Worm (Caenorhabditis elegans): ENCODE data around the gene nspb-12.

The nspb-12 gene

DNA sequence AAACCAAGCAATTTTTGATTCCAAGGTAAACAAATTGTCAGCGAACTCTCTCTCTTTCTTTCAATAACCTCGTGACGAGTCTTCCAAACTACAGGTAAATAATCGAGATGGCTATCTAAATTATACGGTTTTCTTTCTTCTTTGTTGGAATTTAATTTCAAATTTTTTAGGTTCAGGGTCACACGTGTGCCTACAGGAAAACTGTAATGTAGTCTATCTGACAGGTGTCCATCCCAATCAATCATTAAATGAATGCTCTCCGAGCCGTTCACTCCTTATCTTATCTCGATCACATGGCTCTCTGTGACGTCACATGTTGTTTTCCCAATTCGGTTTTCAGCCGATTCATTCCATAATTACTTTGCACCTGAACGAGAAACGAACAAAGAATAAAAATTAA lies 15.5 kb downstream of the nspb-12 start:
- no peak for TF ChIP-seq sem-4 (tag; optimal IDR thresholded peaks at IDR 0.05)
- TF ChIP-seq ama-1 (optimal IDR thresholded peaks at IDR 0.05) = peak; percentile 46
- no peak for TF ChIP-seq nhr-21 (tag; optimal IDR thresholded peaks at IDR 0.05)
- TF ChIP-seq mbf-1 (tag; optimal IDR thresholded peaks at IDR 0.05) = no peak
- TF ChIP-seq crh-2 (tag; optimal IDR thresholded peaks at IDR 0.05) = peak; percentile 36
- no peak for TF ChIP-seq peb-1 (tag; optimal IDR thresholded peaks at IDR 0.05)
- no peak for TF ChIP-seq F13H6.1 (tag; optimal IDR thresholded peaks at IDR 0.05)
- TF ChIP-seq ceh-82 (tag; optimal IDR thresholded peaks at IDR 0.05) = no peak
- peak; percentile 16 for TF ChIP-seq C34F6.9 (tag; optimal IDR thresholded peaks at IDR 0.05)
- TF ChIP-seq nhr-25 (tag; optimal IDR thresholded peaks at IDR 0.05) = peak; percentile 62

DNA sequence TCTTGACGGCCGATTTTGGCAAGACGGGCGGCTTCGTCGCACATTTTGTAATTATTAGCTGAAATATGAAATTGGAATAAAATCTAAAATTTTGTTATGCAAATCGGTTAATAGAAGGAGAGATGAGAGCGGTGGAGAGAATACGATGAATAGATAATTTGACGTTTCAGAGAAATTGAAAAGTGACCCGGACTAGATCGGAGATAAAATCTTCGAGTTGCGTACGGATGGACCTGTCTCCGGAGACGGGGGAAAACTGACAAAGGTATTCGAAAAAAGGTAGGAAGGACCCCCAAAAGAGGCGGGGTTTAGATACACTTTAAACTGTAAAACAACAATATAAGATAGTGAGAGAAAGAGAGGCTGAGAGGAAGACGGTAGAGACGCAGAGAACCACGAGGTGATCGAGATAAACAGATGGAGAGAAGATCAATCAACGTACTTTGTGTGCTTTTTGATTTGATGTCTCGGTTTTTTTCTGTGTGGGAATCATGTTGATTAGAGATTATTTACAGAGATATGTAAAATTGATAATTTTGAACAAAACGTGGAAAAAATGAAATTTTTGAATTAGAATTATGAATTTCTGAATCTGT lies 16.4 kb downstream of the nspb-12 start, which contains the start of gene F09F7.6:
Gene F09F7.6 (minus strand): TSS at position 64 of the 596 bp plus-strand sequence.
- TF ChIP-seq unc-55 (GFP tag; optimal IDR thresholded peaks at IDR 0.05) (no peak), nhr-11 (tag; optimal IDR thresholded peaks at IDR 0.05) (no peak), crh-2 (tag; optimal IDR thresholded peaks at IDR 0.05) (peak; percentile 78), lin-11 (tag; optimal IDR thresholded peaks at IDR 0.05) (no peak), ama-1 (optimal IDR thresholded peaks at IDR 0.05) (peak; percentile 15), gmeb-1 (tag; optimal IDR thresholded peaks at IDR 0.05) (peak; percentile 60), blmp-1 (tag; optimal IDR thresholded peaks at IDR 0.05; ENCODE audit: insufficient read depth) (peak; percentile 48), sem-4 (tag; optimal IDR thresholded peaks at IDR 0.05) (no peak), unc-39 (tag; optimal IDR thresholded peaks at IDR 0.05) (no peak), ceh-82 (tag; optimal IDR thresholded peaks at IDR 0.05) (no peak), sma-9 (GFP tag; optimal IDR thresholded peaks at IDR 0.05) (peak; percentile 95), sma-9 (tag; optimal IDR thresholded peaks at IDR 0.05) (peak; percentile 36), sma-3 (GFP tag; optimal IDR thresholded peaks at IDR 0.05) (peak; percentile 82), nhr-129 (tag; optimal IDR thresholded peaks at IDR 0.05) (peak; percentile 91), lsy-2 (tag; optimal IDR thresholded peaks at IDR 0.05) (peak in 1 of 2 experiments; percentile 74), nhr-25 (tag; optimal IDR thresholded peaks at IDR 0.05) (peak; percentile 79), F13H6.1 (tag; optimal IDR thresholded peaks at IDR 0.05) (peak; percentile 75), mbf-1 (tag; optimal IDR thresholded peaks at IDR 0.05) (no peak), C34F6.9 (tag; optimal IDR thresholded peaks at IDR 0.05) (peak; percentile 65), nhr-23 (tag; optimal IDR thresholded peaks at IDR 0.05) (no peak), mdl-1 (tag; optimal IDR thresholded peaks at IDR 0.05) (peak; percentile 65 to 68), lin-39 (tag; optimal IDR thresholded peaks at IDR 0.05) (no peak), Y55F3AM.14 (GFP tag; optimal IDR thresholded peaks at IDR 0.05) (no peak), nhr-21 (tag; optimal IDR thresholded peaks at IDR 0.05) (peak; percentile 74), ztf-4 (tag; optimal IDR thresholded peaks at IDR 0.05) (peak; percentile 46), elt-1 (tag; optimal IDR thresholded peaks at IDR 0.05) (peak; percentile 40), aly-2 (tag; optimal IDR thresholded peaks at IDR 0.05) (no peak), fos-1 (tag; optimal IDR thresholded peaks at IDR 0.05) (peak; percentile 51)

DNA sequence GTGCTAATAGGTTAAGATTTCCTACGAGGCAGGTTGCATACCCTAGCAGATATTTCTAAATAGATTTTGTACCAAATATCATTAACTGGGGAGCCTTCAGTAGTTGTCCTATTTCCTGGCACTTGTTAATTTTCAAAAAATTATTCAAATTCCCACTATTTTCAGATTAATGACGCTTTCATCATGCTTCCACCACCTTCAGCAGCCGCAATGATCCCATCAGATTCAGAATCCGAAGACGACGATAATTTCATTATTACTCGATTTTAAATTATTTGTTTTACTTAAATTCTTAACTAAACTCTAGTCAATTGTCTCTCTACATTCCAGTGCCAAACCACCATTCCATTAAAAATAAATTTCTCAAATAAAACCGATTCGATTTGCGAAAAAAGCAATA lies 17.7 kb downstream of the nspb-12 start:
- TF ChIP-seq elt-1 (tag; optimal IDR thresholded peaks at IDR 0.05) = no peak
- no peak for TF ChIP-seq alr-1 (tag; optimal IDR thresholded peaks at IDR 0.05)
- no peak for TF ChIP-seq egl-27 (tag; optimal IDR thresholded peaks at IDR 0.05)
- TF ChIP-seq blmp-1 (tag; optimal IDR thresholded peaks at IDR 0.05; ENCODE audit: insufficient read depth) = no peak
- no peak for TF ChIP-seq nhr-10 (tag; optimal IDR thresholded peaks at IDR 0.05)
- no peak for TF ChIP-seq mab-5 (tag; optimal IDR thresholded peaks at IDR 0.05)
- no peak for TF ChIP-seq nhr-25 (tag; optimal IDR thresholded peaks at IDR 0.05)
- no peak for TF ChIP-seq ztf-1 (GFP tag; conservative IDR thresholded peaks at IDR 0.05)
- no peak for TF ChIP-seq nhr-6 (tag; optimal IDR thresholded peaks at IDR 0.05)
- no peak for TF ChIP-seq snpc-4 (tag; optimal IDR thresholded peaks at IDR 0.05)
- TF ChIP-seq ztf-4 (tag; optimal IDR thresholded peaks at IDR 0.05) = peak; percentile 46
- TF ChIP-seq nhr-77 (tag; optimal IDR thresholded peaks at IDR 0.05) = no peak
- no peak for TF ChIP-seq skn-1 (tag; optimal IDR thresholded peaks at IDR 0.05)
- TF ChIP-seq unc-39 (tag; optimal IDR thresholded peaks at IDR 0.05) = no peak
- no peak for TF ChIP-seq unc-55 (GFP tag; optimal IDR thresholded peaks at IDR 0.05)
- TF ChIP-seq lsy-2 (tag; optimal IDR thresholded peaks at IDR 0.05) = peak in 1 of 2 experiments; percentile 19
- peak; percentile 31 for TF ChIP-seq lin-13 (GFP tag; optimal IDR thresholded peaks at IDR 0.05)
- TF ChIP-seq sem-4 (tag; optimal IDR thresholded peaks at IDR 0.05) = no peak
- no peak for TF ChIP-seq unc-62 (GFP tag; optimal IDR thresholded peaks at IDR 0.05)
- TF ChIP-seq nhr-12 (tag; optimal IDR thresholded peaks at IDR 0.05) = no peak
- TF ChIP-seq ZK546.5 (tag; optimal IDR thresholded peaks at IDR 0.05) = no peak
- no peak for TF ChIP-seq nhr-23 (tag; optimal IDR thresholded peaks at IDR 0.05)
- no peak for TF ChIP-seq dmd-4 (tag; optimal IDR thresholded peaks at IDR 0.05)
- peak; percentile 8 for TF ChIP-seq crh-2 (tag; optimal IDR thresholded peaks at IDR 0.05)
- TF ChIP-seq lin-39 (tag; optimal IDR thresholded peaks at IDR 0.05) = no peak
- no peak for TF ChIP-seq nhr-237 (tag; optimal IDR thresholded peaks at IDR 0.05)
- no peak for TF ChIP-seq R02D3.7 (tag; optimal IDR thresholded peaks at IDR 0.05)
- TF ChIP-seq gmeb-1 (tag; optimal IDR thresholded peaks at IDR 0.05) = no peak
- no peak for TF ChIP-seq ceh-82 (tag; optimal IDR thresholded peaks at IDR 0.05)
- no peak for TF ChIP-seq Y55F3AM.14 (GFP tag; optimal IDR thresholded peaks at IDR 0.05)
- TF ChIP-seq nhr-129 (tag; optimal IDR thresholded peaks at IDR 0.05) = peak; percentile 26
- TF ChIP-seq mbf-1 (tag; optimal IDR thresholded peaks at IDR 0.05) = no peak
- peak; percentile 79 for TF ChIP-seq ama-1 (optimal IDR thresholded peaks at IDR 0.05)
- no peak for TF ChIP-seq mdl-1 (tag; optimal IDR thresholded peaks at IDR 0.05)
- TF ChIP-seq peb-1 (tag; optimal IDR thresholded peaks at IDR 0.05) = no peak
- TF ChIP-seq sma-3 (GFP tag; optimal IDR thresholded peaks at IDR 0.05) = peak; percentile 24
- TF ChIP-seq aly-2 (tag; optimal IDR thresholded peaks at IDR 0.05) = no peak
- TF ChIP-seq F13H6.1 (tag; optimal IDR thresholded peaks at IDR 0.05) = no peak
- TF ChIP-seq sma-9 (GFP tag; optimal IDR thresholded peaks at IDR 0.05) = no peak
- no peak for TF ChIP-seq sma-9 (tag; optimal IDR thresholded peaks at IDR 0.05)

Measured in whole organism, L2 larva.